Fruit fly (Drosophila melanogaster): ENCODE data around the gene nAChRalpha7.

Gene nAChRalpha7

DNA sequence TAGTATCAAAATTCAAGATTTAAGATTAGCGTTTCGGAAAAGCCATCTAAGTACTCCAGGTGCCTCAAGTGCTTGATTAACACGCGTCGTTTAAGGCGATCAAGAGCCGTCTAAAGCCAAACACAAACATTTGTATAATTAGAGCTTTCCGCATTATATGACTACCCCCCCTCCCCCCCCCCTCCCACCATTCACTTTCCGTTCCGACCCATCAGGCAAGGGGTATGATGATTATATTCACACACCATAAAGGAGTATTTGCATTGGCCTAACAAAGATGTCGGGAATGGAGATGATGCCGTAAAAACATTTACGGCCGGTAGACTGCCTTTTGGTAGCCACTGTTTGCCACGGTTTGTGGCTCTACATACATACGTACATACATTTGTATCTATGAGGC lies 41.7 kb downstream of the nAChRalpha7 start:
- TF ChIP-seq CG3919 (GFP tag; optimal IDR thresholded peaks at IDR 0.05), result no peak
- no peak for TF ChIP-seq lz (GFP tag; optimal IDR thresholded peaks at IDR 0.05)
- TF ChIP-seq Lpt (GFP tag; optimal IDR thresholded peaks at IDR 0.05), result no peak
- no peak for TF ChIP-seq Sox15 (GFP tag; optimal IDR thresholded peaks at IDR 0.05)
- TF ChIP-seq CG8119 (GFP tag; IDR thresholded peaks at IDR 0.05), result no peak
- peak; percentile 82 for TF ChIP-seq fkh (GFP tag; optimal IDR thresholded peaks at IDR 0.05)

DNA sequence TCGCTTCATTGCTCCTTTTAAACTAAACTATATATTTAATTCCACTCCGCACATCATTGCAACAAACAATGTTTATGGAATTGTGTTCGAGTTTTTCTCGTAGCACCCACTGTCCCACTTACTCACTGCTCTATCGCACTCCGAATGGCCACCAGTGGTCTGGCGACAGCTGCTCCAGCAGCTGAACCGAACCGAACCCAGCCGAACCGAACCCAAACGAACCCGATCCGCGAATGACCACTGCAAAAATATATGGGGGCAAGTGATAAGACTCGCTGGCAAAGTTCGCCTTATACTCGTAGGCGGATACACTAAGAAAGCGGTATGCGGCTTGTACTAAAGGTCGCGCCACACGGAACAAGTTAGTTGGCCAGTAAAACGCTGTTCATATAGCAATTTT lies 43.1 kb downstream of the nAChRalpha7 start:
- no peak for TF ChIP-seq acj6 (GFP tag; optimal IDR thresholded peaks at IDR 0.05)
- TF ChIP-seq Eip78C (GFP tag), result peak; percentile 26
- TF ChIP-seq salr (GFP tag; optimal IDR thresholded peaks at IDR 0.05), result no peak
- TF ChIP-seq CG8632 (GFP tag; optimal IDR thresholded peaks at IDR 0.05), result no peak
- TF ChIP-seq dsx (GFP tag; optimal IDR thresholded peaks at IDR 0.05; ENCODE audit: poor library complexity, severe bottlenecking), result no peak
- TF ChIP-seq CG4318 (GFP tag; optimal IDR thresholded peaks at IDR 0.05), result no peak
- no peak for TF ChIP-seq Blimp-1 (GFP tag; optimal IDR thresholded peaks at IDR 0.05)
- TF ChIP-seq svp (GFP tag), result peak; percentile 86

DNA sequence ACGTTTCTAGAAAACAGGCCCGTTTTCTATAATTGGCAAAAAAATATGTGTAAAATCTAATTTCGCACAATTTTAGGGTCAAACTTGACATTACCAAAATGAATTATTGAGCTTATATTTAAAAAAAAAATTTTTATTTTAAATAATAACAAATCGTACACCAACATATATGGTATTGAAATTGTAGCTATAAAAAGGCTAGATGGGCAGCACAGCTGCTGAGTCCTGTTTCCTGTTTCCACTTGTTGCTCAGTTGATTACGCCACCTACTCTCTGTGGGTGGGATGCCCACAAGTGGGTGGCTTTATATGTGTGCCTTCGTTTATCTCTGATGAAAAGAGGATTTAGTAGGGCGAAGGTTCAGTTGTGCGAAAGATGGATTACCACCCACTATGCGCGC lies 48.9 kb downstream of the nAChRalpha7 start:
- TF ChIP-seq Sox102F (GFP tag; optimal IDR thresholded peaks at IDR 0.05) (no peak), CG8632 (GFP tag; optimal IDR thresholded peaks at IDR 0.05) (no peak), achi (GFP tag; optimal IDR thresholded peaks at IDR 0.05) (no peak), CG1621 (tag; optimal IDR thresholded peaks at IDR 0.05) (no peak), CG7368 (GFP tag; optimal IDR thresholded peaks at IDR 0.05) (no peak), Hr4 (GFP tag; optimal IDR thresholded peaks at IDR 0.05) (no peak), CG31627 (GFP tag; optimal IDR thresholded peaks at IDR 0.05) (no peak), Lpt (GFP tag; optimal IDR thresholded peaks at IDR 0.05) (no peak), vri (GFP tag; optimal IDR thresholded peaks at IDR 0.05) (no peak), Gug (GFP tag; IDR thresholded peaks at IDR 0.05) (no peak)

DNA sequence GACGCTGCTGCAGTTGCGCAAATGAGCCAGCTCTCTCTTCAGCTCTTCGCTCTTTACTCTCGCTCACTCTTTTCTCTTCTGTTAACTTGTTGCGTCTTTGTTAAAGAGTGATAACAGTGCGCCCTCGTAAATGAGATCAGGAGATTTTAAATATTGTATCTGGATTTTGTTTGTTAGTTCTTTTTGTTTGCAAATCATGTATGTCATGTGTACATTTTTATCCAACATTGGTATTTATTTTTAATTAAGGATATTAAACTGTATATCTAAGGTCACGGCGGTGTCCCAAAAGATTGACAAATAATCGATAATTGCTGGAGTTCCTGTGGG lies 49.5 kb downstream of the nAChRalpha7 start:
- peak; percentile 16 for TF ChIP-seq CG4318 (GFP tag; optimal IDR thresholded peaks at IDR 0.05)
- peak; percentile 27 for TF ChIP-seq CG1621 (tag; optimal IDR thresholded peaks at IDR 0.05)
- no peak for TF ChIP-seq CG6854 (GFP tag; optimal IDR thresholded peaks at IDR 0.05)
- peak; percentile 39 for TF ChIP-seq OdsH (GFP tag; optimal IDR thresholded peaks at IDR 0.05)
- peak; percentile 64 for TF ChIP-seq Hr4 (GFP tag; optimal IDR thresholded peaks at IDR 0.05)
- TF ChIP-seq CG8319 (GFP tag; optimal IDR thresholded peaks at IDR 0.05), result no peak
- peak; percentile 37 for TF ChIP-seq CG6792 (GFP tag; optimal IDR thresholded peaks at IDR 0.05)
- TF ChIP-seq CG3032 (tag; optimal IDR thresholded peaks at IDR 0.05), result peak; percentile 43
- TF ChIP-seq topi (GFP tag; optimal IDR thresholded peaks at IDR 0.05), result peak; percentile 66
- peak; percentile 74 for TF ChIP-seq svp (GFP tag)
- peak; percentile 29 for TF ChIP-seq Sox15 (GFP tag; optimal IDR thresholded peaks at IDR 0.05)
- TF ChIP-seq CG9139 (GFP tag; optimal IDR thresholded peaks at IDR 0.05), result no peak
- TF ChIP-seq Hr39 (GFP tag; optimal IDR thresholded peaks at IDR 0.05), result peak; percentile 57
- peak; percentile 74 for TF ChIP-seq Sox102F (GFP tag; optimal IDR thresholded peaks at IDR 0.05)
- peak; percentile 63 for TF ChIP-seq lz (GFP tag; optimal IDR thresholded peaks at IDR 0.05)
- peak; percentile 25 for TF ChIP-seq CG6808 (GFP tag; optimal IDR thresholded peaks at IDR 0.05)
- peak; percentile 17 for TF ChIP-seq CG6276 (GFP tag; optimal IDR thresholded peaks at IDR 0.05)
- peak; percentile 31 for TF ChIP-seq CG34406 (GFP tag; optimal IDR thresholded peaks at IDR 0.05)
- peak; percentile 57 for TF ChIP-seq CG31627 (GFP tag; optimal IDR thresholded peaks at IDR 0.05)
- TF ChIP-seq Hr38 (GFP tag; optimal IDR thresholded peaks at IDR 0.05), result no peak
- TF ChIP-seq fd85E (GFP tag; optimal IDR thresholded peaks at IDR 0.05), result no peak
- TF ChIP-seq CG6163 (GFP tag; IDR thresholded peaks at IDR 0.05), result peak; percentile 63; the same call in 1 of the 3 replicates
- TF ChIP-seq vri (GFP tag; optimal IDR thresholded peaks at IDR 0.05), result no peak
- TF ChIP-seq CG11762 (GFP tag; optimal IDR thresholded peaks at IDR 0.05; ENCODE audit: insufficient read depth), result peak; percentile 39
- peak; percentile 27 for TF ChIP-seq CG11902 (GFP tag; optimal IDR thresholded peaks at IDR 0.05)
- TF ChIP-seq fd59A (GFP tag; optimal IDR thresholded peaks at IDR 0.05), result peak; percentile 43
- peak; percentile 38 for TF ChIP-seq Eip75B (GFP tag; optimal IDR thresholded peaks at IDR 0.05)
- TF ChIP-seq CG32006 (GFP tag; optimal IDR thresholded peaks at IDR 0.05), result peak; percentile 23
- peak; percentile 46 for TF ChIP-seq CG3919 (GFP tag; optimal IDR thresholded peaks at IDR 0.05)
- TF ChIP-seq CG10631 (GFP tag; optimal IDR thresholded peaks at IDR 0.05), result peak; percentile 50
- TF ChIP-seq cyc (GFP tag; optimal IDR thresholded peaks at IDR 0.05), result peak; percentile 59
- peak; percentile 73 for TF ChIP-seq Met (GFP tag; optimal IDR thresholded peaks at IDR 0.05)
- peak; percentile 39 for TF ChIP-seq Eip93F (GFP tag; optimal IDR thresholded peaks at IDR 0.05)
- TF ChIP-seq salr (GFP tag; optimal IDR thresholded peaks at IDR 0.05), result no peak
- peak; percentile 51 for TF ChIP-seq Ets96B (tag; optimal IDR thresholded peaks at IDR 0.05)
